Fruit fly (Drosophila melanogaster): ENCODE data around the gene CG13994.

Gene CG13994

DNA sequence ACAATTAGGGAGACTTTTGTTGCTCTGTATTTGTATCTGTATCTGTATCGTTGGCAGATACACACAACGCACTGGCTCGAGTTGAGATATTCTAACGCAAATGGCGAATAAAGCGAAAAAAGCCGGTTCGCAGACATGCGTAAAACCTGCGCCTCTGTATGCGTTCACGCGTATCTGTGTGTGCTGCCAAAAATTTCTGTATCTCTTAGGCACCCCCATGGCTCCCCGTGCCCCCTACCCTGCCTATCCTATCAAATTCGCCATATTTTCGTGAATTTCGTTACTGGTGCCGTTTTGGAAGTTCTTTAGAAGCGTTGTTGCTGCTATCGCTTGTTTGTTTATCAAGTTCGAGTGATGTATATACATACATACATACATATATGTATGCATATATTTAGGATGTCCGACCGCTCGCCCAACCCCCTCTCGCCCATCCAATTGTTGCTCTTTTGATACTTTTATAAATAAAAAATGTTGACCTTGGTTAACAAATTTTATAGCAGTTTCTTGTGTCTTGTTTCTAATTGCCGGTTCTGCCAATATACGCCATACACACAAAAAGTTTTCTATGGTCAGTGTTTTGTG lies 23.0 kb downstream of the CG13994 start (continued):
- TF ChIP-seq her (GFP tag; optimal IDR thresholded peaks at IDR 0.05) (no peak), GATAe (GFP tag; conservative IDR thresholded peaks at IDR 0.05) (peak; percentile 48), Dref (GFP tag; IDR thresholded peaks at IDR 0.05) (no peak), MESR4 (GFP tag; optimal IDR thresholded peaks at IDR 0.05) (no peak), CG15479 (GFP tag; optimal IDR thresholded peaks at IDR 0.05) (no peak), cwo (GFP tag; optimal IDR thresholded peaks at IDR 0.05) (peak; percentile 60), CG2875 (GFP tag; optimal IDR thresholded peaks at IDR 0.05) (no peak), ttk (GFP tag; IDR thresholded peaks at IDR 0.05) (no peak), ken (GFP tag; IDR thresholded peaks at IDR 0.05) (no peak), CG5180 (GFP tag; optimal IDR thresholded peaks at IDR 0.05) (no peak), H15 (GFP tag; IDR thresholded peaks at IDR 0.05) (no peak), btn (GFP tag; optimal IDR thresholded peaks at IDR 0.05) (no peak), org-1 (GFP tag; optimal IDR thresholded peaks at IDR 0.05) (no peak), Nf-YB (GFP tag; optimal IDR thresholded peaks at IDR 0.05) (no peak), CG18599 (GFP tag; optimal IDR thresholded peaks at IDR 0.05) (peak; percentile 50), CG14014 (GFP tag; IDR thresholded peaks at IDR 0.05) (no peak), CG12769 (tag; optimal IDR thresholded peaks at IDR 0.05) (peak; percentile 36), CG12155 (GFP tag; optimal IDR thresholded peaks at IDR 0.05) (peak; percentile 23), Scr (GFP tag; IDR thresholded peaks at IDR 0.05; ENCODE audit: partially characterized antibody) (no peak), Gsc (GFP tag; IDR thresholded peaks at IDR 0.05) (no peak), CG2202 (tag; optimal IDR thresholded peaks at IDR 0.05) (no peak), CG14965 (GFP tag; optimal IDR thresholded peaks at IDR 0.05; ENCODE audit: borderline replicate concordance) (no peak), Rx (GFP tag; IDR thresholded peaks at IDR 0.05) (no peak), shn (GFP tag; optimal IDR thresholded peaks at IDR 0.05) (no peak), gcm2 (GFP tag; optimal IDR thresholded peaks at IDR 0.05) (no peak), CG2678 (tag; optimal IDR thresholded peaks at IDR 0.05) (no peak), CG30431 (GFP tag; optimal IDR thresholded peaks at IDR 0.05) (no peak), dimm (GFP tag; IDR thresholded peaks at IDR 0.05) (no peak), Pdp1 (GFP tag; optimal IDR thresholded peaks at IDR 0.05) (no peak), CG17385 (GFP tag; optimal IDR thresholded peaks at IDR 0.05) (no peak), CG12299 (tag; optimal IDR thresholded peaks at IDR 0.05) (no peak), ci (GFP tag; IDR thresholded peaks at IDR 0.05) (no peak), Atf3 (GFP tag; optimal IDR thresholded peaks at IDR 0.05) (no peak), CG11398 (GFP tag; optimal IDR thresholded peaks at IDR 0.05) (no peak), Dfd (GFP tag; optimal IDR thresholded peaks at IDR 0.05) (no peak), CG32772 (GFP tag; IDR thresholded peaks at IDR 0.05) (no peak), toy (GFP tag; IDR thresholded peaks at IDR 0.05) (no peak), Neu2 (GFP tag; optimal IDR thresholded peaks at IDR 0.05; ENCODE audit: borderline replicate concordance) (no peak), mirr (GFP tag; optimal IDR thresholded peaks at IDR 0.05) (peak; percentile 68), CG2129 (GFP tag; IDR thresholded peaks at IDR 0.05; ENCODE audit: partially characterized antibody) (no peak), CG9609 (GFP tag; optimal IDR thresholded peaks at IDR 0.05) (no peak), pfk (GFP tag; optimal IDR thresholded peaks at IDR 0.05) (no peak), CG4282 (GFP tag; optimal IDR thresholded peaks at IDR 0.05) (no peak), CG11560 (tag; IDR thresholded peaks at IDR 0.05) (no peak), knrl (GFP tag; IDR thresholded peaks at IDR 0.05; ENCODE audit: partially characterized antibody) (no peak), E2f2 (GFP tag; IDR thresholded peaks at IDR 0.05) (no peak), CG6654 (GFP tag; optimal IDR thresholded peaks at IDR 0.05) (no peak), CG13894 (tag; optimal IDR thresholded peaks at IDR 0.05) (peak; percentile 96), CG4328 (GFP tag; optimal IDR thresholded peaks at IDR 0.05) (no peak), CG17612 (GFP tag; IDR thresholded peaks at IDR 0.05) (no peak), Dp (GFP tag; optimal IDR thresholded peaks at IDR 0.05) (no peak)

Data from whole organism, embryonic.